Fruit fly (Drosophila melanogaster) Kc167 (cell line): ENCODE measurements around the gene Nprl3.

Experiments used
- Myc ChIP-seq: fragments of >200 bp; optimal IDR thresholded peaks from 2 replicates; lab custom pipeline; 2017; ENCODE audit warnings: missing external identifiers
- Sin3A ChIP-seq: fragments of >200 bp; optimal IDR thresholded peaks from 2 replicates; lab custom pipeline; 2018; ENCODE audit warnings: missing external identifiers
- h ChIP-seq: fragments of >200 bp; optimal IDR thresholded peaks from 3 replicates; lab custom pipeline; 2018; ENCODE audit warnings: missing external identifiers
- insv ChIP-seq: fragments of >200 bp; optimal IDR thresholded peaks from 3 replicates; lab custom pipeline; 2018; ENCODE audit warnings: missing external identifiers
- psq ChIP-seq: fragments of >200 bp; optimal IDR thresholded peaks from 2 replicates; lab custom pipeline; 2017; ENCODE audit warnings: missing external identifiers
- ttk ChIP-seq: sonication (Bioruptor generic); optimal IDR thresholded peaks from 2 replicates; lab custom pipeline; 2017; ENCODE audit warnings: missing external identifiers

Nprl3 gene

DNA sequence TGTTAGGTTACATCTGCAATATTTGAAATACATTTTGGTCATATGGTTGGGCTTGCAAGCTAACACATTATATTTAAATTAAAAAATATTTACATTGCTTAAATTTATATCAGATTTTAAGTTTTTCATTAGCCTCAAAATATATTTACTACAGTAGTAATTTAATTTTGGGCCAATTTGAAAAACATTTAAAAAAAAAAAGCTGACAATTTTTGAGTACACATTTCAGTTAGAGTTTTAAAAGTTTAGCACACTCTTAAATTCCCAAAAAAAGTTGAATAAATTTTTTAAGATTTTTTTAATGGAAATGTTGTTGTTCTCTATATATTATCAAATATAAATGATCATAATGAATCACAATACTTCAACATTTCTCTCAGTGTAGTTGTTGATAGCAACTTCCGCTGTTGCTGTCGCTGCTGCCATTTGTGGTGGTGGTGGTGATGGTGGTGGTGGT, 44.4 kb downstream of the Nprl3 start:
- TF ChIP-seq Myc (lab: Kevin White, UChicago) (no peak), psq (lab: Kevin White, UChicago) (no peak), h (lab: Kevin White, UChicago) (no peak), insv (no peak), ttk (lab: Kevin White, UChicago) (no peak), Sin3A (no peak)

DNA sequence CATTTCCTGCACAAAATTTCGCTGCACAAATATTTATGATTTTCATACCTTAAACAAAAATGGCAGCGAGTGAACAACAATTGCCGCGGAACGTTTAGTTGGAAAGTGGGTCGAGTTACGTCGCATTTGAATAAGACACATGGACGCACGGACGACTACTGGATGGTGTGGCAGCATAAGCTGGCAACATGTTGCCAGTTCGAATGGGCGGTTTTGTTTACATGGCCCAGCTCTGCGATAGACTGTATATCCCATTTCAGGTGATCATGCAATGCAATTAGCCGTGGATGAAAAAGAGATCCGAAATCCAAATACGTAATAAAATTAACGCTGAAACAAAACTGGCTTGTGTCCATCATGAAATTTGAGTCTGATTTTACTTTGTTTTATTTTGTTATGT, 45.0 kb downstream of the Nprl3 start:
- TF ChIP-seq h (lab: Kevin White, UChicago) = no peak
- no peak for TF ChIP-seq psq (lab: Kevin White, UChicago)
- TF ChIP-seq ttk (lab: Kevin White, UChicago) = no peak
- no peak for TF ChIP-seq insv
- TF ChIP-seq Sin3A = no peak
- no peak for TF ChIP-seq Myc (lab: Kevin White, UChicago)

DNA sequence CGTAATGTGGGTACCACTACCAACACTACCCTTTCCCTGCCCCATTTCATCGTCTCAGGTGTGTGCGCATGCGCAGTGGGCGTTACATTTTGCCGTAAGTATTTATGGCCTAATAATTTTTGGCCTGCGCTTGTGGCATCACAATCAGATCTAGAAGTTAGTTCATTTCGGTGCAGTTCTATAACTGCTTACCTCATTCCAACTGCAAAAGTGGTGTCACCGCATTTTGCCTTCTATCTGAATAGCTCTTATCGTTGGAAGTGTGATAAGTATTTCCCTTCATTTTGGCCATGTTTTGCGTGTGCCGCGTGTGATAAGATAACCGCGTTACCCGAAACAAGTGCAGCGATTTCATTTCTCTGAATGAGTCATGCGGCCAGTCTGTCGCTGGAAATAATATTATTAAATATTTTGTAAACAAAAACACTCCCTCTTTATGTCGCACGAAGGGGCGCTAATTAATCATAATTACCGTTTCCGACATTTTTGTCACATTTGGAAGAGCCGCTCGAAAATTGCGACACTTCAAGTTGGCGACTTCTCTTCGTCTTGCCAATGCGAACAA, 49.1 kb downstream of the Nprl3 start:
- TF ChIP-seq insv (no peak), ttk (lab: Kevin White, UChicago) (no peak), h (lab: Kevin White, UChicago) (no peak), Myc (lab: Kevin White, UChicago) (no peak)

DNA sequence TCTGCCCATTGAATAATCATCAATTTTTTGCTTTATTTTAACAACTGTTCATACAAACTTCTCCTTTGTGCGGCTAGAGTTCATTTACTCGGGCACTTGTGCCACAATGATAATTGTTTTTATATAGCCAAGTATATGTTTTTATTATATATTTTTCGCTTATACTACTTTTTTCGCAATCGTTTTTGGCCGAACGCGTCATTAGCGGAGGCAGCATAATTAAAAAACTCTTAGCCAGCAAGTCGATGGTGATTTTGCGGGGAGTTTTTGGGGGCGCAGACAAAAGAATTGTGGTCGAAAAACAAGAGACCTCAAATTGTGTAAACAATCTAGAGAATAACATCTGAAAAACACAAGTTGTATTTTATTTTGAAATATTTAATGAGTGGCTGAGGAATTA, 50.1 kb downstream of the Nprl3 start:
- TF ChIP-seq Sin3A = no peak
- TF ChIP-seq h (lab: Kevin White, UChicago) = no peak
- TF ChIP-seq psq (lab: Kevin White, UChicago) = no peak
- no peak for TF ChIP-seq insv
- no peak for TF ChIP-seq Myc (lab: Kevin White, UChicago)
- TF ChIP-seq ttk (lab: Kevin White, UChicago) = no peak

DNA sequence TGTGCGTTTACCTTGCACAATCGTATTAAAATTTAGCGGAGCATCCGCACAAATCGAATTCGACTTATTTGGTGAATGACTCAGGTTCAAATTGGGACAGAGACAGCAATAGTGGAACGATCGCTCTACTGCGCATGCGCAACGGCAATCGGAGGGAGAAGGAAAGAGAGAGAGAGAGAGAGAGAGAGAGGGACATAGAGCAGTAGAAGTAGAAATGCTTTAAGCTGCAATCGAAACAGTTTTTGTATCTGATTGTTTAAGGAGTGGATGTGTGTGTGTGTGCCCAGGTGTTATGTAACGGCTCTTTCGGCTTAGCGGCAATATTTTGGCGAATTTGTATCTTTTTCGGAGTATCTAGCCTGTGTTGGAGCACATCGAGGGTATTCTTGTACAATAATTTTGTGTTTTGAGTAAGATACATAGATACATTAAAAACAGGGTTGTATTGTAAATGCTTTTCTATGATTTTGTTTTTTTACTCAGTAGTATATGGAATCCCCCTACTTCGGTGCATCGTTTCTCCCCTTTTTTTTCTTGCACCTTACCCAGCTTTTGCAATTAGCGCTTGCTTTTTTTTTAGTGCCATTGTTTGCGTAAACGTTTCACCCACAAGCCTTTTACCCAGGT, 52.1 kb downstream of the Nprl3 start:
- TF ChIP-seq insv (no peak), ttk (lab: Kevin White, UChicago) (no peak), h (lab: Kevin White, UChicago) (no peak), psq (lab: Kevin White, UChicago) (no peak), Sin3A (no peak), Myc (lab: Kevin White, UChicago) (no peak)
